Worm (Caenorhabditis elegans): ENCODE results near the gene R148.5.

R148.5 gene

DNA sequence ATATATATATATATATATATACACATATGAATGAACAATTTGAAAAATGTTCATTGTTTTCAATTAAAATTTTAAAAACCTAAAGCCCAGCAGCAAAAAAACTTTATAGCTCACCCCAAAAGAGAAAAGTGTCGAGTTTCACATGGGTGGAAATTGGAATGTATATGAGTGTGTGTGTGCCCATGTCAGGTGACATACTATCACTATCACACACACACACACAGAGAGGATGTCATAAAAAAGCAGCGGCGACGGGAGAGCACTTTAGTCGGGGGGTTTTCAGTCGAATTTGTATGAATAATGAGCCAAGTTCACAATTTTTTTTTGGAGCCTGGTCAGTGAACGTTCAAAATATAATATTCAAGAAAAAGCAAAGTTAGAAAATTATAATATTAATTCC lies 45.5 kb upstream of the R148.5 start (continued):
- TF ChIP-seq ceh-32 (tag; optimal IDR thresholded peaks at IDR 0.05; ENCODE audit: poor library complexity), result no peak
- peak; percentile 17 for TF ChIP-seq mes-2 (tag; optimal IDR thresholded peaks at IDR 0.05; ENCODE audit: poor library complexity, severe bottlenecking)
- TF ChIP-seq Y75B8A.6 (GFP tag; IDR thresholded peaks at IDR 0.05), result no peak
- TF ChIP-seq hif-1 (tag; optimal IDR thresholded peaks at IDR 0.05), result peak in 1 of 2 experiments; percentile 3

DNA sequence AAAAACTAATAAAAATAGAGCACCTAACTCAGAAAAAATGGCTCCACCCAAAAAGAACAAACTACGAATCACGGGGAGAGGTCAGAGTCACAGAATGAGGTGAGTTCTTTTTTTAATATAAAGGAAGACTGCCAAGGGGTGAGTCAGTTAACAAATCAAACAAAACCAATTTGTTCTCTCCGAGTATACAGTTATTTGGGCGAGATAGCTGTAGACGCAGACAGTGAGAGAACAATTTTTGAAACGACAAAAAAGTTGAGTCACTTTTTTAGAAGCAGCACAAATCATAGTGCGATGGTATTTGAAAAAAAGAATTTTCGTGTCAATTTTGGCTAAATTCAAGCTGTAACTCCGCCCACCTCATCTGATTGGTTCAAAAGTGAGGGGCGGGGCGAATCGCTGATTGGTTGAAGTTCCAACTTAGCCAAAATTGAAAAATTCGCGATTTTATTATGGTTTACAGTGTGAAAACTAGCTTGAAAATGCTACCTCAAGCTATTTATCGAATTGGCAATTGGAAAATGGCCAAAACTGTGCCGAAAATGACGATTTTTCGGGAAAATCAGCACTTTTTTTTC lies 41.1 kb upstream of the R148.5 start:
- TF ChIP-seq nhr-28 (tag; optimal IDR thresholded peaks at IDR 0.05), result peak; percentile 3
- peak in 1 of 2 experiments; percentile 12 for TF ChIP-seq lsy-2 (tag; optimal IDR thresholded peaks at IDR 0.05)
- TF ChIP-seq ceh-20 (GFP tag; IDR thresholded peaks at IDR 0.05), result no peak
- no peak for TF ChIP-seq pha-4 (GFP tag; IDR thresholded peaks at IDR 0.05)
- peak; percentile 63 for TF ChIP-seq pha-4 (tag; optimal IDR thresholded peaks at IDR 0.05)
- no peak for TF ChIP-seq ceh-44 (GFP tag; IDR thresholded peaks at IDR 0.05)
- TF ChIP-seq dve-1 (tag; optimal IDR thresholded peaks at IDR 0.05; ENCODE audit: insufficient read depth), result peak; percentile 20

DNA sequence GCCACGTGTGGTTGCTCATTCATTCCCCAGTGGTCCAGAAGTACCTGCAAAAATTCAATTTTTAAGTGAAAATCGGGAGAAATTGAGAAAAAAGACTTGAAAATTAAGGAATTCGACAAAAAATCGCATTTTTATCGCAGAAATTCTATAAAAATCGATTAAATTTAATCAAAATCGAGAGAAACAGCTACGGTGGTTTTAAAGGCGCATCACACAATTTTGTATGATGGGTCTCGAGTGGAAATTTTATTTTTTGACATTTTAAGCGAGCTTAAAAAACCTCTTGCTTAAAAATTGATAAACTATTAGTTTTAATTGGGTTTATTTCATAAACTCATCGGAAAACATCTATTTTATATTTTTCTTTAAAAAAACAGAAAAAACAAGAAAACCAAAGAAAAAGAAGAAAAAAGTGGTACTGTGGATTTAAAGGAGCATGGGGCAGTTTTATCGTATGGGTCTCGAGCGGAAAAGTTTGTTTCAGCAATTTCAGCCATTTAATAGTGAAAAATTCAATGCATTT lies 38.3 kb upstream of the R148.5 start, which contains the start of gene nipa-1:
Gene nipa-1, minus strand, starts transcription at position 51 of the 523 bp plus-strand sequence.
- TF ChIP-seq Y48G9A.11 (GFP tag; IDR thresholded peaks at IDR 0.05) (no peak), rbr-2 (tag; optimal IDR thresholded peaks at IDR 0.05) (no peak), tag-97 (GFP tag; IDR thresholded peaks at IDR 0.05) (no peak), nhr-237 (tag; optimal IDR thresholded peaks at IDR 0.05) (no peak), lin-29 (GFP tag; IDR thresholded peaks at IDR 0.05) (no peak), fkh-10 (GFP tag; optimal IDR thresholded peaks at IDR 0.05) (no peak), F49E8.2 (tag; optimal IDR thresholded peaks at IDR 0.05; ENCODE audit: borderline replicate concordance) (peak; percentile 17)

DNA sequence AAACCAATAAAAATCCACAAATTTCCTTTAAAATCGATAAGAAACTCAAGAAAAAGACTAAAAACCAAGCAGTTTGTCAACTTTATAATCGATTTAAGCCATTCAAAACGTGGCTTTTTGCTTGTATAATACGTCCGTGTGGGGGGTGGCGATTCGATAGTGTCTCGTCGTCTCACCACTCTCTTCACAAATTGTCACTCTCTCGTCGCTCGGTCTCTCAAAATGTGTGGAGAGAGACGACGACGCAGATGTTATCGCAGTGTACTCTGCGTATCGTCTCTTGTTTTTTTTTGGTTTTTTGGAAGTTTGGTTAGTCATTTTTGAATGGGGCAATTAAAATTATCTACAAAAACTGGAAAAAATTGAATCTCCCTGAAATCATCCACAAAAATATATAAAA lies 37.8 kb upstream of the R148.5 start:
- TF ChIP-seq ceh-32 (tag; optimal IDR thresholded peaks at IDR 0.05; ENCODE audit: poor library complexity), result no peak
- TF ChIP-seq hmg-1.1 (GFP tag; IDR thresholded peaks at IDR 0.05), result 0 out of 2 replicates have a peak, but pooled peaks have one; percentile 28
- TF ChIP-seq dmd-6 (GFP tag; IDR thresholded peaks at IDR 0.05), result peak; percentile 41
- TF ChIP-seq aha-1 (tag), result peak; percentile 18
- no peak for TF ChIP-seq dpl-1 (GFP tag; optimal IDR thresholded peaks at IDR 0.05)
- TF ChIP-seq F49E8.2 (tag; optimal IDR thresholded peaks at IDR 0.05; ENCODE audit: borderline replicate concordance), result no peak
- no peak for TF ChIP-seq mep-1 (tag; optimal IDR thresholded peaks at IDR 0.05)
- TF ChIP-seq Y5F2A.4 (GFP tag; optimal IDR thresholded peaks at IDR 0.05), result no peak
- TF ChIP-seq dve-1 (tag; optimal IDR thresholded peaks at IDR 0.05; ENCODE audit: insufficient read depth), result peak; percentile 31
- TF ChIP-seq aly-2 (tag; optimal IDR thresholded peaks at IDR 0.05), result no peak
- no peak for TF ChIP-seq unc-130 (GFP tag; optimal IDR thresholded peaks at IDR 0.05)
- no peak for TF ChIP-seq nhr-76 (tag; optimal IDR thresholded peaks at IDR 0.05)
- peak; percentile 34 for TF ChIP-seq nhr-6 (tag; optimal IDR thresholded peaks at IDR 0.05)
- peak; percentile 18 for TF ChIP-seq hlh-30 (tag; optimal IDR thresholded peaks at IDR 0.05; ENCODE audit: insufficient read depth)
- no peak for TF ChIP-seq lin-29 (GFP tag; IDR thresholded peaks at IDR 0.05)
- TF ChIP-seq madf-5 (GFP tag; IDR thresholded peaks at IDR 0.05), result no peak
- TF ChIP-seq nhr-77 (tag; optimal IDR thresholded peaks at IDR 0.05), result peak; percentile 48
- TF ChIP-seq ctbp-1 (GFP tag; IDR thresholded peaks at IDR 0.05), result no peak
- no peak for TF ChIP-seq zip-11 (GFP tag; IDR thresholded peaks at IDR 0.05)
- no peak for TF ChIP-seq egl-27 (tag; optimal IDR thresholded peaks at IDR 0.05)
- no peak for TF ChIP-seq daf-16 (GFP tag; optimal IDR thresholded peaks at IDR 0.05)
- TF ChIP-seq daf-16 (tag; optimal IDR thresholded peaks at IDR 0.05), result peak; percentile 33
- no peak for TF ChIP-seq fkh-10 (GFP tag; optimal IDR thresholded peaks at IDR 0.05)
- no peak for TF ChIP-seq lin-13 (GFP tag; optimal IDR thresholded peaks at IDR 0.05)
- TF ChIP-seq nhr-11 (tag; optimal IDR thresholded peaks at IDR 0.05), result no peak
- no peak for TF ChIP-seq unc-39 (tag; optimal IDR thresholded peaks at IDR 0.05)
- no peak for TF ChIP-seq mdl-1 (tag; optimal IDR thresholded peaks at IDR 0.05)
- peak; percentile 71 for TF ChIP-seq nhr-28 (tag; optimal IDR thresholded peaks at IDR 0.05)
- no peak for TF ChIP-seq madf-9 (GFP tag; conservative IDR thresholded peaks at IDR 0.05)
- peak; percentile 56 for TF ChIP-seq hlh-11 (tag; optimal IDR thresholded peaks at IDR 0.05)
- no peak for TF ChIP-seq saeg-2 (GFP tag; IDR thresholded peaks at IDR 0.05)
- no peak for TF ChIP-seq lir-3 (tag; optimal IDR thresholded peaks at IDR 0.05)
- peak; percentile 1 for TF ChIP-seq pqm-1 (tag; optimal IDR thresholded peaks at IDR 0.05)
